Worm (Caenorhabditis elegans): Measurements from ENCODE around the gene ZK470.14.

The ZK470.14 gene

DNA sequence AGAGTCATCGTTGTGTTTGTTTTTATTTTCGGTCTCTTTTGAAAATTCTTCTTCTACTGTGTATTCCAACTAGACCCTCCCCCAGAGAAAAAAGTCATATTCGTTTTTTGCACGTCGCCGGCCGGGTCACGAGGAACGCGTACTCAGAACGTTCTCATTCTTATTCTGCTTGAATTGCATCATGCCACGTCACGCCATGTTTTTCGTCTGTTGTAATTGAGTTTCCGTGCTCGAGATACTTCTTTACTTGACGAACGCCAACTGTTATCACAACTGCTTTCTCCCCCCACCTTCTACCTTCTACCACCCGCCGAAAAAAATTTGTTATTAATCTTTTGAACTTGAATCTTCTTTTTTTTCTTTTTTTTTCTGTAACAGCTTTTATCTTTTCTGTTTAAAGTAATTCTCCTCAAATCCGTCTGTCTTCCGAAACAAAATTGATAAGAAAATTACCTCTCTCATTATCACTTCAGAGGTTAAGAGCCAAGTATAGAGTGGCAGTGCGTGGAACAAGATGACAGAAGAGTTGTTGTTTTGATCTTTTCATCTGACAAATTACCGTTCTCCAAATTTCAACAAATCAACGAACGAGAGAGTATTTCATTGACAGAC lies 24.5 kb upstream of the ZK470.14 start (continued):
- TF ChIP-seq efl-1 (GFP tag; optimal IDR thresholded peaks at IDR 0.05): no peak
- TF ChIP-seq madf-6 (GFP tag; IDR thresholded peaks at IDR 0.05): no peak
- TF ChIP-seq egrh-3 (GFP tag; IDR thresholded peaks at IDR 0.05): no peak
- TF ChIP-seq lin-54 (GFP tag; optimal IDR thresholded peaks at IDR 0.05): no peak
- TF ChIP-seq mcd-1 (GFP tag; IDR thresholded peaks at IDR 0.05): no peak
- TF ChIP-seq lin-35 (GFP tag; optimal IDR thresholded peaks at IDR 0.05): peak in 1 of 3 experiments; percentile 22
- no peak for TF ChIP-seq T07F8.4 (tag; optimal IDR thresholded peaks at IDR 0.05)
- TF ChIP-seq snpc-1.1 (tag; optimal IDR thresholded peaks at IDR 0.05; ENCODE audit: insufficient read depth): no peak
- TF ChIP-seq dpl-1 (GFP tag; optimal IDR thresholded peaks at IDR 0.05): no peak
- TF ChIP-seq madf-3 (GFP tag; IDR thresholded peaks at IDR 0.05): no peak
- no peak for TF ChIP-seq lsy-27 (tag; optimal IDR thresholded peaks at IDR 0.05; ENCODE audit: borderline replicate concordance, insufficient read depth)
- no peak for TF ChIP-seq let-526 (GFP tag; IDR thresholded peaks at IDR 0.05)
- TF ChIP-seq dpff-1 (tag; optimal IDR thresholded peaks at IDR 0.05): no peak
- no peak for TF ChIP-seq F33H1.4 (GFP tag; IDR thresholded peaks at IDR 0.05)
- no peak for TF ChIP-seq ztf-28 (GFP tag; IDR thresholded peaks at IDR 0.05)
- no peak for TF ChIP-seq dox-1 (GFP tag; IDR thresholded peaks at IDR 0.05)
- TF ChIP-seq rpc-1 (optimal IDR thresholded peaks at IDR 0.05): no peak
- no peak for TF ChIP-seq rpc-1 (tag; optimal IDR thresholded peaks at IDR 0.05)
- TF ChIP-seq mxl-1 (tag; optimal IDR thresholded peaks at IDR 0.05): no peak
- TF ChIP-seq Y53F4B.3 (GFP tag; IDR thresholded peaks at IDR 0.05): no peak
- TF ChIP-seq tlf-1 (GFP tag; optimal IDR thresholded peaks at IDR 0.05): no peak
- TF ChIP-seq ztf-3 (GFP tag; optimal IDR thresholded peaks at IDR 0.05): no peak
- peak; percentile 48 for TF ChIP-seq nhr-80 (tag; optimal IDR thresholded peaks at IDR 0.05)
- TF ChIP-seq snpc-1.3 (tag; optimal IDR thresholded peaks at IDR 0.05; ENCODE audit: insufficient read depth): no peak
- no peak for TF ChIP-seq akir-1 (GFP tag; optimal IDR thresholded peaks at IDR 0.05)
- TF ChIP-seq snpc-4 (GFP tag; optimal IDR thresholded peaks at IDR 0.05): no peak
- no peak for TF ChIP-seq snpc-4 (tag; optimal IDR thresholded peaks at IDR 0.05)
- no peak for TF ChIP-seq die-1 (tag; optimal IDR thresholded peaks at IDR 0.05)
- TF ChIP-seq somi-1 (GFP tag; optimal IDR thresholded peaks at IDR 0.05): no peak
- no peak for TF ChIP-seq egl-18 (GFP tag; IDR thresholded peaks at IDR 0.05)
- peak; percentile 14 for TF ChIP-seq K12H6.12 (tag; optimal IDR thresholded peaks at IDR 0.05)
- no peak for TF ChIP-seq B0019.2 (GFP tag; conservative IDR thresholded peaks at IDR 0.05)
- no peak for TF ChIP-seq tbx-9 (tag; optimal IDR thresholded peaks at IDR 0.05; ENCODE audit: borderline replicate concordance)
- TF ChIP-seq tbp1 (GFP tag; optimal IDR thresholded peaks at IDR 0.05): no peak
- TF ChIP-seq bed-1 (GFP tag; IDR thresholded peaks at IDR 0.05): no peak
- TF ChIP-seq hrde-1 (tag; optimal IDR thresholded peaks at IDR 0.05; ENCODE audit: borderline replicate concordance): no peak
- TF ChIP-seq zim-3 (tag; optimal IDR thresholded peaks at IDR 0.05): no peak
- no peak for TF ChIP-seq F49E8.2 (tag; optimal IDR thresholded peaks at IDR 0.05; ENCODE audit: insufficient read depth)
- no peak for TF ChIP-seq F37B4.10 (GFP tag; IDR thresholded peaks at IDR 0.05)
- TF ChIP-seq F55B11.4 (tag; optimal IDR thresholded peaks at IDR 0.05; ENCODE audit: borderline replicate concordance, insufficient read depth): no peak
- TF ChIP-seq ceh-40 (GFP tag; IDR thresholded peaks at IDR 0.05): no peak
- no peak for TF ChIP-seq egl-44 (GFP tag; IDR thresholded peaks at IDR 0.05)
- no peak for TF ChIP-seq lin-26 (GFP tag; IDR thresholded peaks at IDR 0.05)
- no peak for TF ChIP-seq B0261.1 (tag; optimal IDR thresholded peaks at IDR 0.05)
- TF ChIP-seq F22D6.2 (tag; optimal IDR thresholded peaks at IDR 0.05): no peak
- no peak for TF ChIP-seq nhr-179 (tag; optimal IDR thresholded peaks at IDR 0.05)
- no peak for TF ChIP-seq F52B5.7 (tag; optimal IDR thresholded peaks at IDR 0.05)
- TF ChIP-seq ztf-26 (tag; optimal IDR thresholded peaks at IDR 0.05): no peak
- no peak for TF ChIP-seq ztf-22 (GFP tag; optimal IDR thresholded peaks at IDR 0.05)

Data from whole organism, young adult.